Fruit fly (Drosophila melanogaster) whole organism, embryonic: ENCODE results near the gene CG17660.

ENCODE experiments used
- Aef1 ChIP-seq: fragments of 200-800 bp; sonication (Bioruptor generic); IDR thresholded peaks from 3 replicates; pipeline ENCODE4 v1.3.6; 2022; ENCODE audit warnings: missing biosample characterization, missing genetic modification characterization
- Atf-2 ChIP-seq: fragments of 200-800 bp; sonication (Bioruptor generic); optimal IDR thresholded peaks from 2 replicates; lab custom pipeline; 2016; ENCODE audit warnings: missing biosample characterization, missing genetic modification characterization
- Blimp-1 ChIP-seq: fragments of 200-800 bp; sonication (Bioruptor generic); optimal IDR thresholded peaks from 3 replicates; lab custom pipeline; 2018; ENCODE audit warnings: missing biosample characterization, missing genetic modification characterization, mild to moderate bottlenecking, moderate library complexity, missing genetic modification reagents
- C15 ChIP-seq: fragments of 200-800 bp; sonication (Bioruptor generic); IDR thresholded peaks from 3 replicates; pipeline ENCODE4 v1.3.6; 2022; ENCODE audit warnings: missing biosample characterization, missing genetic modification characterization
- CG10147 ChIP-seq: fragments of 200-800 bp; sonication (Bioruptor generic); optimal IDR thresholded peaks from 2 replicates; lab custom pipeline; 2019; ENCODE audit warnings: missing biosample characterization, mild to moderate bottlenecking, missing genetic modification characterization, moderate library complexity
- CG10979 ChIP-seq: fragments of 200-800 bp; sonication (Bioruptor generic); optimal IDR thresholded peaks from 2 replicates; lab custom pipeline; 2018; ENCODE audit warnings: missing biosample characterization, mild to moderate bottlenecking, missing genetic modification characterization, moderate library complexity
- CG11504 ChIP-seq: fragments of 200-800 bp; sonication (Bioruptor generic); optimal IDR thresholded peaks from 3 replicates; lab custom pipeline; 2019; ENCODE audit warnings: missing biosample characterization, mild to moderate bottlenecking, missing genetic modification characterization, moderate library complexity
- CG1233 ChIP-seq: fragments of 200-800 bp; sonication (Bioruptor generic); optimal IDR thresholded peaks from 4 replicates; lab custom pipeline; 2018; ENCODE audit warnings: missing biosample characterization, mild to moderate bottlenecking, missing genetic modification characterization
- CG12942 ChIP-seq: fragments of 200-800 bp; sonication (Bioruptor generic); optimal IDR thresholded peaks from 3 replicates; lab custom pipeline; 2016; ENCODE audit warnings: missing biosample characterization, missing genetic modification characterization
- CG13894 ChIP-seq: fragments of 200-800 bp; sonication (Bioruptor generic); optimal IDR thresholded peaks from 3 replicates; lab custom pipeline; 2018; ENCODE audit warnings: missing biosample characterization, mild to moderate bottlenecking, missing genetic modification characterization, moderate library complexity
- CG14050 ChIP-seq: fragments of 200-800 bp; sonication (Bioruptor generic); IDR thresholded peaks from 3 replicates; pipeline ENCODE4 v1.3.6; 2022; ENCODE audit warnings: missing biosample characterization, missing genetic modification characterization
- CG17328 ChIP-seq: fragments of 200-800 bp; sonication (Bioruptor generic); IDR thresholded peaks from 2 replicates; pipeline ENCODE4 v1.3.6; 2022; ENCODE audit warnings: missing biosample characterization, missing genetic modification characterization
- CG31365 ChIP-seq: fragments of 200-800 bp; sonication (Bioruptor generic); optimal IDR thresholded peaks from 2 replicates; lab custom pipeline; 2018; ENCODE audit warnings: missing biosample characterization, mild to moderate bottlenecking, missing genetic modification characterization
- CG32772 ChIP-seq: fragments of 200-800 bp; sonication (Bioruptor generic); IDR thresholded peaks from 2 replicates; pipeline ENCODE4 v1.3.6; 2022; ENCODE audit warnings: missing biosample characterization, missing genetic modification characterization
- CG3281 ChIP-seq: fragments of 200-800 bp; sonication (Bioruptor generic); optimal IDR thresholded peaks from 3 replicates; lab custom pipeline; 2017; ENCODE audit warnings: missing biosample characterization, mild to moderate bottlenecking, missing genetic modification characterization
- CG4730 ChIP-seq: fragments of 200-800 bp; sonication (Bioruptor generic); IDR thresholded peaks from 2 replicates; pipeline ENCODE4 v1.3.6; 2022; ENCODE audit warnings: missing biosample characterization, missing genetic modification characterization
- CG4854 ChIP-seq: fragments of 200-800 bp; sonication (Bioruptor generic); optimal IDR thresholded peaks from 2 replicates; lab custom pipeline; 2016; ENCODE audit warnings: missing biosample characterization, missing genetic modification characterization, inconsistent platforms
- CG5180 ChIP-seq: fragments of 200-800 bp; sonication (Bioruptor generic); optimal IDR thresholded peaks from 3 replicates; lab custom pipeline; 2017; ENCODE audit warnings: missing biosample characterization, missing genetic modification characterization, mild to moderate bottlenecking, moderate library complexity, missing genetic modification reagents
- CG6175 ChIP-seq: fragments of 200-800 bp; sonication (Bioruptor generic); IDR thresholded peaks from 3 replicates; pipeline ENCODE4 v1.3.6; 2022; ENCODE audit warnings: missing biosample characterization, missing genetic modification characterization
- CG6854 ChIP-seq: fragments of 200-800 bp; sonication (Bioruptor generic); optimal IDR thresholded peaks from 3 replicates; lab custom pipeline; 2017; ENCODE audit warnings: missing biosample characterization, mild to moderate bottlenecking, missing genetic modification characterization
- CG8281 ChIP-seq: fragments of 200-800 bp; sonication (Bioruptor generic); optimal IDR thresholded peaks from 2 replicates; lab custom pipeline; 2018; ENCODE audit warnings: missing biosample characterization, mild to moderate bottlenecking, missing genetic modification characterization, moderate library complexity
- CG9215 ChIP-seq: fragments of 200-800 bp; sonication (Bioruptor generic); IDR thresholded peaks from 2 replicates; pipeline ENCODE4 v1.3.6; 2022; ENCODE audit warnings: missing biosample characterization, missing genetic modification characterization
- CG9437 ChIP-seq: fragments of 200-800 bp; sonication (Bioruptor generic); optimal IDR thresholded peaks from 2 replicates; lab custom pipeline; 2018; ENCODE audit warnings: missing biosample characterization, mild to moderate bottlenecking, missing genetic modification characterization
- Dad ChIP-seq: fragments of 200-800 bp; sonication (Bioruptor generic); optimal IDR thresholded peaks from 3 replicates; lab custom pipeline; 2016; ENCODE audit warnings: missing biosample characterization, missing genetic modification characterization
- Doc2 ChIP-seq: fragments of 200-800 bp; sonication (Bioruptor generic); IDR thresholded peaks from 2 replicates; pipeline ENCODE4 v1.3.6; 2022; ENCODE audit warnings: missing biosample characterization, missing genetic modification characterization
- Hmr ChIP-seq: fragments of 200-800 bp; sonication (Bioruptor generic); optimal IDR thresholded peaks from 3 replicates; lab custom pipeline; 2017; ENCODE audit warnings: mild to moderate bottlenecking, missing biosample characterization, missing genetic modification reagents, missing genetic modification characterization
- Hmx ChIP-seq: fragments of 200-800 bp; sonication (Bioruptor generic); optimal IDR thresholded peaks from 2 replicates; lab custom pipeline; 2016; ENCODE audit warnings: missing biosample characterization, missing genetic modification characterization
- Hr51 ChIP-seq, 2 experiments: fragments of 200-800 bp; sonication (Bioruptor generic); optimal IDR thresholded peaks; 2 replicates in 1 of 2; 3 replicates in 1 of 2; lab custom pipeline; 2016 to 2018; ENCODE audit warnings: missing biosample characterization in 2 of 2, missing genetic modification characterization in 2 of 2, mild to moderate bottlenecking in 1 of 2, moderate library complexity in 1 of 2
- PHDP ChIP-seq: fragments of 200-800 bp; sonication (Bioruptor generic); optimal IDR thresholded peaks from 3 replicates; lab custom pipeline; 2018; ENCODE audit warnings: missing biosample characterization, mild to moderate bottlenecking, missing genetic modification characterization, moderate library complexity
- Tbp ChIP-seq: fragments of >200 bp; optimal IDR thresholded peaks from 2 replicates; lab custom pipeline; 2018; ENCODE audit warnings: missing biosample characterization, missing genetic modification characterization
- al ChIP-seq: fragments of 200-800 bp; sonication (Bioruptor generic); IDR thresholded peaks from 2 replicates; pipeline ENCODE4 v1.3.6; 2022; ENCODE audit warnings: missing biosample characterization, missing genetic modification characterization
- ara ChIP-seq: fragments of 200-800 bp; sonication (Bioruptor generic); IDR thresholded peaks from 2 replicates; pipeline ENCODE4 v1.3.6; 2022; ENCODE audit warnings: missing biosample characterization, missing genetic modification characterization
- cad ChIP-seq: fragments of >200 bp; optimal IDR thresholded peaks from 2 replicates; lab custom pipeline; 2017; ENCODE audit warnings: missing biosample characterization, missing genetic modification characterization
- corto ChIP-seq: fragments of 200-800 bp; sonication (Bioruptor generic); optimal IDR thresholded peaks from 2 replicates; lab custom pipeline; 2016; ENCODE audit warnings: missing biosample characterization, mild to moderate bottlenecking, missing genetic modification characterization, moderate library complexity
- esg ChIP-seq: fragments of 200-800 bp; sonication (Bioruptor generic); conservative IDR thresholded peaks from 2 replicates; pipeline ENCODE4 v1.3.6; 2022; ENCODE audit warnings: missing biosample characterization, missing genetic modification characterization
- ewg ChIP-seq: fragments of 200-800 bp; sonication (Bioruptor generic); optimal IDR thresholded peaks from 3 replicates; lab custom pipeline; 2017; ENCODE audit warnings: mild to moderate bottlenecking, missing biosample characterization, missing genetic modification reagents, missing genetic modification characterization
- ftz-f1 ChIP-seq: fragments of 200-800 bp; sonication (Bioruptor generic); optimal IDR thresholded peaks from 2 replicates; lab custom pipeline; 2016; ENCODE audit warnings: missing biosample characterization, missing genetic modification characterization
- fu2 ChIP-seq: fragments of 200-800 bp; sonication (Bioruptor generic); optimal IDR thresholded peaks from 2 replicates; lab custom pipeline; 2016; ENCODE audit warnings: missing biosample characterization, missing genetic modification characterization
- grau ChIP-seq: fragments of 200-800 bp; optimal IDR thresholded peaks from 3 replicates; lab custom pipeline; 2019; ENCODE audit warnings: missing biosample characterization, mild to moderate bottlenecking, missing genetic modification characterization, moderate library complexity
- gsb-n ChIP-seq: fragments of 200-800 bp; sonication (Bioruptor generic); optimal IDR thresholded peaks from 3 replicates; lab custom pipeline; 2018; ENCODE audit warnings: missing biosample characterization, mild to moderate bottlenecking, missing genetic modification characterization
- hb ChIP-seq: fragments of 200-800 bp; sonication (Bioruptor generic); IDR thresholded peaks from 3 replicates; pipeline ENCODE4 v1.3.6; 2022; ENCODE audit warnings: missing biosample characterization, missing genetic modification characterization; ENCODE audit not compliant: partially characterized antibody
- inv ChIP-seq: fragments of 200-800 bp; sonication (Bioruptor generic); IDR thresholded peaks from 2 replicates; pipeline ENCODE4 v1.3.6; 2022; ENCODE audit warnings: missing biosample characterization, missing genetic modification characterization; ENCODE audit not compliant: partially characterized antibody
- row ChIP-seq: fragments of 200-800 bp; sonication (Bioruptor generic); IDR thresholded peaks from 3 replicates; pipeline ENCODE4 v1.3.6; 2022; ENCODE audit warnings: missing biosample characterization, missing genetic modification characterization
- schlank ChIP-seq: fragments of 200-800 bp; sonication (Bioruptor generic); optimal IDR thresholded peaks from 2 replicates; lab custom pipeline; 2018; ENCODE audit warnings: missing biosample characterization, mild to moderate bottlenecking, missing genetic modification characterization
- scrt ChIP-seq: fragments of 200-800 bp; sonication (Bioruptor generic); optimal IDR thresholded peaks from 2 replicates; lab custom pipeline; 2018; ENCODE audit warnings: missing biosample characterization, mild to moderate bottlenecking, missing genetic modification characterization, moderate library complexity
- sisA ChIP-seq: fragments of 200-800 bp; sonication (Bioruptor generic); IDR thresholded peaks from 2 replicates; pipeline ENCODE4 v1.3.6; 2022; ENCODE audit warnings: missing biosample characterization, missing genetic modification characterization
- trh ChIP-seq: fragments of 200-800 bp; sonication (Bioruptor generic); optimal IDR thresholded peaks from 2 replicates; lab custom pipeline; 2016; ENCODE audit warnings: missing biosample characterization, missing genetic modification characterization
- wdn ChIP-seq: fragments of 200-800 bp; sonication (Bioruptor generic); IDR thresholded peaks from 2 replicates; pipeline ENCODE4 v1.3.6; 2022; ENCODE audit warnings: missing biosample characterization, missing genetic modification characterization
- yki ChIP-seq: fragments of >200 bp; optimal IDR thresholded peaks from 3 replicates; lab custom pipeline; 2018
- z ChIP-seq: fragments of 200-800 bp; sonication (Bioruptor generic); IDR thresholded peaks from 3 replicates; pipeline ENCODE4 v1.3.6; 2022; ENCODE audit warnings: missing biosample characterization, missing genetic modification characterization
- zf30C ChIP-seq: fragments of 200-800 bp; sonication (Bioruptor generic); optimal IDR thresholded peaks from 3 replicates; lab custom pipeline; 2018; ENCODE audit warnings: missing biosample characterization, mild to moderate bottlenecking, missing genetic modification characterization

Gene CG17660

dm6 chr2L:1737057-1737581 is 26.9 kb upstream of the CG17660 start (continued):
- TF ChIP-seq PHDP (peak; percentile 86), CG10147 (GFP tag; lab: Kevin White, UChicago) (peak; percentile 66), trh (GFP tag; lab: Kevin White, UChicago) (peak; percentile 64), CG12942 (GFP tag; lab: Kevin White, UChicago) (peak; percentile 92), cad (GFP tag; lab: Kevin White, UChicago) (no peak), Doc2 (peak; percentile 42; the same call in 1 of the 2 replicates), C15 (GFP tag; lab: Robert Waterston, UW) (no peak), CG11504 (tag; lab: Kevin White, UChicago) (peak; percentile 89), CG14050 (peak; percentile 80), row (GFP tag; lab: Robert Waterston, UW) (peak; percentile 93), grau (tag; lab: Kevin White, UChicago) (peak; percentile 81), CG31365 (tag; lab: Kevin White, UChicago) (peak; percentile 44), CG1233 (peak; percentile 77), CG4730 (GFP tag; lab: Robert Waterston, UW) (peak; percentile 70), sisA (GFP tag; lab: Robert Waterston, UW) (peak; percentile 91), CG13894 (peak; percentile 87), CG4854 (GFP tag; lab: Kevin White, UChicago) (peak; percentile 68), fu2 (GFP tag; lab: Kevin White, UChicago) (peak; percentile 83), Hmr (GFP tag; lab: Kevin White, UChicago) (peak; percentile 84), CG6854 (GFP tag; lab: Kevin White, UChicago) (peak; percentile 58), z (GFP tag; lab: Robert Waterston, UW) (no peak), esg (GFP tag; lab: Robert Waterston, UW) (peak; percentile 86), Atf-2 (GFP tag; lab: Kevin White, UChicago) (peak; percentile 87), wdn (GFP tag; lab: Robert Waterston, UW) (peak; percentile 72), Hmx (GFP tag; lab: Kevin White, UChicago) (peak; percentile 83), corto (GFP tag; lab: Kevin White, UChicago) (no peak), CG17328 (GFP tag; lab: Robert Waterston, UW) (peak; percentile 77), Dad (GFP tag; lab: Kevin White, UChicago) (peak; percentile 80), CG5180 (GFP tag; lab: Kevin White, UChicago) (peak; percentile 64), yki (peak; percentile 57), al (GFP tag; lab: Robert Waterston, UW) (peak; percentile 76; the same call in 1 of the 2 replicates), hb (GFP tag; lab: Robert Waterston, UW) (no peak), CG8281 (tag; lab: Kevin White, UChicago) (peak; percentile 42), CG9215 (GFP tag; lab: Robert Waterston, UW) (peak; percentile 87), Hr51 (GFP tag; optimal IDR thresholded peaks at IDR 0.05; lab: Kevin White, UChicago) (peak; percentile 85 to 92), schlank (tag; lab: Kevin White, UChicago) (peak; percentile 54), gsb-n (tag; lab: Kevin White, UChicago) (peak; percentile 85), CG10979 (peak; percentile 88), Tbp (GFP tag; lab: Kevin White, UChicago) (no peak), ftz-f1 (peak; percentile 70), Aef1 (GFP tag; lab: Robert Waterston, UW) (peak; percentile 84), inv (no peak), ewg (peak; percentile 89), ara (GFP tag; lab: Robert Waterston, UW) (peak; percentile 87), scrt (GFP tag; lab: Kevin White, UChicago) (peak; percentile 67), Blimp-1 (GFP tag; lab: Kevin White, UChicago) (peak; percentile 85), CG9437 (GFP tag; lab: Kevin White, UChicago) (peak; percentile 99), CG32772 (GFP tag; lab: Robert Waterston, UW) (peak; percentile 88), CG6175 (GFP tag; lab: Robert Waterston, UW) (no peak), zf30C (GFP tag; lab: Kevin White, UChicago) (no peak), CG3281 (GFP tag; lab: Kevin White, UChicago) (peak; percentile 80)
